Worm (Caenorhabditis elegans) whole organism, L3 larva: ENCODE data around the gene C18H7.4.

Source experiments
- R02D3.7 ChIP-seq: fragments of 150-350 bp; optimal IDR thresholded peaks from 2 replicates; lab custom pipeline; 2014; ENCODE audit warnings: missing biosample characterization, missing genetic modification characterization
- ZK546.5 ChIP-seq: sonication (generic microtip); optimal IDR thresholded peaks from 2 replicates; lab custom pipeline; 2017; ENCODE audit warnings: missing biosample characterization, missing genetic modification characterization
- aly-2 ChIP-seq: fragments of 150-350 bp; optimal IDR thresholded peaks from 2 replicates; lab custom pipeline; 2014; ENCODE audit warnings: missing biosample characterization, missing genetic modification characterization
- ama-1 ChIP-seq: fragments of 150-350 bp; optimal IDR thresholded peaks from 2 replicates; lab custom pipeline; 2018
- elt-2 ChIP-seq: sonication (generic microtip); optimal IDR thresholded peaks from 2 replicates; lab custom pipeline; 2016; ENCODE audit warnings: missing genetic modification reagents, mild to moderate bottlenecking, missing genetic modification characterization, missing compliant biosample characterization
- fos-1 ChIP-seq: fragments of 150-350 bp; optimal IDR thresholded peaks from 2 replicates; lab custom pipeline; 2014; ENCODE audit warnings: missing biosample characterization, missing genetic modification characterization
- nhr-23 ChIP-seq: fragments of 150-350 bp; optimal IDR thresholded peaks from 2 replicates; lab custom pipeline; 2014; ENCODE audit warnings: missing biosample characterization, missing genetic modification reagents, missing genetic modification characterization
- nhr-28 ChIP-seq: fragments of 150-350 bp; optimal IDR thresholded peaks from 2 replicates; lab custom pipeline; 2014; ENCODE audit warnings: missing biosample characterization, missing genetic modification characterization
- nhr-67 ChIP-seq: fragments of 150-350 bp; optimal IDR thresholded peaks from 2 replicates; lab custom pipeline; 2014; ENCODE audit warnings: missing biosample characterization, missing genetic modification characterization
- pha-4 ChIP-seq: fragments of 150-350 bp; optimal IDR thresholded peaks from 2 replicates; lab custom pipeline; 2014; ENCODE audit warnings: missing biosample characterization, missing genetic modification reagents, missing genetic modification characterization
- skn-1 ChIP-seq: fragments of 150-350 bp; optimal IDR thresholded peaks from 2 replicates; lab custom pipeline; 2014; ENCODE audit warnings: missing biosample characterization, missing genetic modification characterization
- zag-1 ChIP-seq: fragments of 150-350 bp; optimal IDR thresholded peaks from 2 replicates; lab custom pipeline; 2014; ENCODE audit warnings: missing biosample characterization, missing genetic modification characterization
- ztf-4 ChIP-seq: fragments of 150-350 bp; optimal IDR thresholded peaks from 2 replicates; lab custom pipeline; 2014; ENCODE audit warnings: missing biosample characterization, missing genetic modification characterization

ce11 chrIV:584039-584438, 9.1 kb upstream of the C18H7.4 start:
- TF ChIP-seq zag-1 (tag; lab: Kevin White, UChicago), result no peak
- TF ChIP-seq R02D3.7 (tag; lab: Kevin White, UChicago), result no peak
- TF ChIP-seq ama-1 (lab: Kevin White, UChicago), result no peak
- TF ChIP-seq skn-1 (tag; lab: Kevin White, UChicago), result no peak
- no peak for TF ChIP-seq ZK546.5 (tag; lab: Kevin White, UChicago)
- no peak for TF ChIP-seq fos-1 (tag; lab: Kevin White, UChicago)
- TF ChIP-seq aly-2 (tag; lab: Kevin White, UChicago), result no peak
- TF ChIP-seq nhr-23 (tag; lab: Kevin White, UChicago), result no peak
- TF ChIP-seq nhr-28 (tag; lab: Kevin White, UChicago), result no peak
- no peak for TF ChIP-seq ztf-4 (tag; lab: Kevin White, UChicago)
- no peak for TF ChIP-seq elt-2 (tag; lab: Kevin White, UChicago)
- no peak for TF ChIP-seq nhr-67 (tag; lab: Kevin White, UChicago)
- no peak for TF ChIP-seq pha-4
